Fruit fly (Drosophila melanogaster): Measurements from ENCODE around the gene Kdm2.

dm6 chr3R:9068418-9068817 is 16.1 kb downstream of the Kdm2 start:
- TF ChIP-seq CG9139 (GFP tag; optimal IDR thresholded peaks at IDR 0.05) (no peak), ss (GFP tag; optimal IDR thresholded peaks at IDR 0.05) (no peak), Blimp-1 (GFP tag; optimal IDR thresholded peaks at IDR 0.05) (no peak)
